Worm (Caenorhabditis elegans) whole organism, late embryonic: ENCODE data around the gene D2023.4.

Source experiments
- Y22D7AL.16 ChIP-seq: sonication (generic microtip); optimal IDR thresholded peaks from 2 replicates; lab custom pipeline; 2016; ENCODE audit warnings: missing genetic modification characterization, missing compliant biosample characterization
- ahr-1 ChIP-seq: sonication (generic microtip); optimal IDR thresholded peaks from 2 replicates; lab custom pipeline; 2016; ENCODE audit warnings: missing genetic modification characterization, missing compliant biosample characterization
- ama-1 ChIP-seq: fragments of 150-350 bp; optimal IDR thresholded peaks from 2 replicates; lab custom pipeline; 2014
- ceh-14 ChIP-seq: sonication (generic microtip); optimal IDR thresholded peaks from 2 replicates; lab custom pipeline; 2016; ENCODE audit warnings: missing genotype, missing genetic modification characterization, missing compliant biosample characterization
- ceh-9 ChIP-seq: sonication (generic microtip); optimal IDR thresholded peaks from 2 replicates; lab custom pipeline; 2016; ENCODE audit warnings: mild to moderate bottlenecking, missing genetic modification characterization, inconsistent platforms, missing compliant biosample characterization
- dmd-4 ChIP-seq: sonication (generic microtip); optimal IDR thresholded peaks from 2 replicates; lab custom pipeline; 2016; ENCODE audit warnings: borderline replicate concordance, missing genetic modification characterization, missing compliant biosample characterization
- fkh-10 ChIP-seq: fragments of 150-350 bp; optimal IDR thresholded peaks from 2 replicates; lab custom pipeline; 2014; ENCODE audit warnings: missing biosample characterization, missing genetic modification reagents, missing genetic modification characterization
- hlh-30 ChIP-seq: sonication (generic microtip); optimal IDR thresholded peaks from 2 replicates; lab custom pipeline; 2017; ENCODE audit warnings: antibody characterized with exemption, missing genetic modification characterization, missing compliant biosample characterization; ENCODE audit not compliant: insufficient read depth
- nhr-11 ChIP-seq: fragments of 150-350 bp; optimal IDR thresholded peaks from 2 replicates; lab custom pipeline; 2014; ENCODE audit warnings: missing biosample characterization, missing genetic modification characterization
- pat-9 ChIP-seq: fragments of 200-800 bp; sonication (Bioruptor generic); optimal IDR thresholded peaks from 2 replicates; lab custom pipeline; 2018; ENCODE audit warnings: mild to moderate bottlenecking, missing genetic modification characterization, moderate library complexity, missing compliant biosample characterization
- pha-4 ChIP-seq: fragments of 150-350 bp; optimal IDR thresholded peaks from 2 replicates; lab custom pipeline; 2018; ENCODE audit warnings: missing biosample characterization, missing genetic modification reagents, missing genetic modification characterization
- tbx-2 ChIP-seq: sonication (generic microtip); optimal IDR thresholded peaks from 2 replicates; lab custom pipeline; 2016; ENCODE audit warnings: missing genetic modification characterization, missing compliant biosample characterization
- tbx-7 ChIP-seq: sonication (generic microtip); optimal IDR thresholded peaks from 2 replicates; lab custom pipeline; 2016; ENCODE audit warnings: missing genotype, missing genetic modification characterization, missing compliant biosample characterization

ce11 chrV:11779310-11779709 is 46.3 kb downstream of the D2023.4 start:
- TF ChIP-seq pat-9 (tag; lab: Kevin White, UChicago), result no peak
- TF ChIP-seq ceh-14 (tag; lab: Kevin White, UChicago), result no peak
- TF ChIP-seq ama-1 (lab: Kevin White, UChicago), result no peak
- no peak for TF ChIP-seq pha-4
- TF ChIP-seq nhr-11, result no peak
- TF ChIP-seq hlh-30 (tag; lab: Kevin White, UChicago), result no peak
- TF ChIP-seq tbx-7 (tag; lab: Kevin White, UChicago), result no peak
- no peak for TF ChIP-seq tbx-2 (tag; lab: Kevin White, UChicago)
- no peak for TF ChIP-seq dmd-4 (tag; lab: Kevin White, UChicago)
- no peak for TF ChIP-seq Y22D7AL.16 (tag; lab: Kevin White, UChicago)
- no peak for TF ChIP-seq ceh-9 (tag; lab: Kevin White, UChicago)
- TF ChIP-seq ahr-1 (tag; lab: Kevin White, UChicago), result no peak
- TF ChIP-seq fkh-10, result no peak
